Fruit fly (Drosophila melanogaster) whole organism, embryonic: ENCODE data around the gene aqz.

ENCODE experiments used
- Atf6 ChIP-seq: fragments of 200-800 bp; sonication (Bioruptor generic); IDR thresholded peaks from 2 replicates; pipeline ENCODE4 v1.3.6; 2022; ENCODE audit warnings: missing biosample characterization, missing genetic modification characterization
- B-H1 ChIP-seq: fragments of 200-800 bp; sonication (Bioruptor generic); IDR thresholded peaks from 3 replicates; pipeline ENCODE4 v1.3.6; 2022; ENCODE audit warnings: missing biosample characterization, missing genetic modification characterization
- Bteb2 ChIP-seq: fragments of 200-800 bp; sonication (Bioruptor generic); optimal IDR thresholded peaks from 2 replicates; lab custom pipeline; 2016; ENCODE audit warnings: missing biosample characterization, missing genetic modification characterization
- CG12391 ChIP-seq: fragments of 200-800 bp; sonication (Bioruptor generic); optimal IDR thresholded peaks from 3 replicates; lab custom pipeline; 2018; ENCODE audit warnings: missing biosample characterization, mild to moderate bottlenecking, missing genetic modification characterization, moderate library complexity
- CG14441 ChIP-seq: fragments of 200-800 bp; sonication (Bioruptor generic); IDR thresholded peaks from 2 replicates; pipeline ENCODE4 v1.3.6; 2022; ENCODE audit warnings: missing biosample characterization, missing genetic modification characterization
- CG1529 ChIP-seq: fragments of 200-800 bp; sonication (Bioruptor generic); optimal IDR thresholded peaks from 3 replicates; lab custom pipeline; 2018; ENCODE audit warnings: missing biosample characterization, missing genetic modification characterization
- CG17186 ChIP-seq: fragments of 200-800 bp; sonication (Bioruptor generic); optimal IDR thresholded peaks from 3 replicates; lab custom pipeline; 2017; ENCODE audit warnings: missing biosample characterization, missing genetic modification reagents, missing genetic modification characterization
- CG17912 ChIP-seq: fragments of 200-800 bp; sonication (Bioruptor generic); optimal IDR thresholded peaks from 2 replicates; lab custom pipeline; 2018; ENCODE audit warnings: missing biosample characterization, mild to moderate bottlenecking, missing genetic modification characterization
- CG18011 ChIP-seq: fragments of 200-800 bp; sonication (Bioruptor generic); optimal IDR thresholded peaks from 2 replicates; lab custom pipeline; 2017; ENCODE audit warnings: missing biosample characterization, missing genetic modification characterization, mild to moderate bottlenecking, moderate library complexity, missing genotype
- CG2202 ChIP-seq: fragments of 200-800 bp; sonication (Bioruptor generic); optimal IDR thresholded peaks from 2 replicates; lab custom pipeline; 2018; ENCODE audit warnings: missing biosample characterization, mild to moderate bottlenecking, missing genetic modification characterization
- CG2712 ChIP-seq: fragments of 200-800 bp; optimal IDR thresholded peaks from 3 replicates; lab custom pipeline; 2019; ENCODE audit warnings: missing biosample characterization, mild to moderate bottlenecking, missing genetic modification characterization, moderate library complexity
- CG3065 ChIP-seq: fragments of 200-800 bp; sonication (Bioruptor generic); optimal IDR thresholded peaks from 2 replicates; lab custom pipeline; 2016; ENCODE audit warnings: missing biosample characterization, missing genetic modification characterization
- CG33557 ChIP-seq: fragments of 200-800 bp; sonication (Bioruptor generic); optimal IDR thresholded peaks from 2 replicates; lab custom pipeline; 2019; ENCODE audit warnings: missing biosample characterization, mild to moderate bottlenecking, missing genetic modification characterization, moderate library complexity
- CG6689 ChIP-seq: fragments of 200-800 bp; sonication (Bioruptor generic); IDR thresholded peaks from 2 replicates; pipeline ENCODE4 v1.3.6; 2022; ENCODE audit warnings: missing biosample characterization, missing genetic modification characterization
- CG6854 ChIP-seq: fragments of 200-800 bp; sonication (Bioruptor generic); optimal IDR thresholded peaks from 3 replicates; lab custom pipeline; 2017; ENCODE audit warnings: missing biosample characterization, mild to moderate bottlenecking, missing genetic modification characterization
- CG7357 ChIP-seq: fragments of 200-800 bp; sonication (Bioruptor generic); IDR thresholded peaks from 3 replicates; pipeline ENCODE4 v1.3.6; 2022; ENCODE audit warnings: missing biosample characterization, missing genetic modification characterization
- D19B ChIP-seq: fragments of 200-800 bp; sonication (Bioruptor generic); optimal IDR thresholded peaks from 2 replicates; lab custom pipeline; 2017; ENCODE audit warnings: missing biosample characterization, mild to moderate bottlenecking, missing genetic modification characterization
- H15 ChIP-seq: fragments of 200-800 bp; sonication (Bioruptor generic); IDR thresholded peaks from 3 replicates; pipeline ENCODE4 v1.3.6; 2022; ENCODE audit warnings: missing biosample characterization, missing genetic modification characterization
- H2.0 ChIP-seq: fragments of 200-800 bp; sonication (Bioruptor generic); IDR thresholded peaks from 2 replicates; pipeline ENCODE4 v1.3.6; 2022; ENCODE audit warnings: missing biosample characterization, missing genetic modification characterization
- Hey ChIP-seq: fragments of 200-800 bp; sonication (Bioruptor generic); optimal IDR thresholded peaks from 3 replicates; lab custom pipeline; 2018; ENCODE audit warnings: missing biosample characterization, mild to moderate bottlenecking, missing genetic modification characterization
- MESR4 ChIP-seq: fragments of 200-800 bp; sonication (Bioruptor generic); optimal IDR thresholded peaks from 2 replicates; lab custom pipeline; 2018; ENCODE audit warnings: missing biosample characterization, mild to moderate bottlenecking, missing genetic modification characterization, moderate library complexity
- Mrtf ChIP-seq: fragments of 200-800 bp; sonication (Bioruptor generic); IDR thresholded peaks from 3 replicates; pipeline ENCODE4 v1.3.6; 2022; ENCODE audit warnings: missing biosample characterization, missing genetic modification characterization
- Opbp ChIP-seq: fragments of 200-800 bp; sonication (Bioruptor generic); IDR thresholded peaks from 3 replicates; pipeline ENCODE4 v1.3.6; 2022; ENCODE audit warnings: missing biosample characterization, missing genetic modification characterization; ENCODE audit not compliant: partially characterized antibody
- Pdp1 ChIP-seq, 2 experiments: fragments of 200-800 bp; sonication (Bioruptor generic); optimal IDR thresholded peaks; 3 replicates each; lab custom pipeline; 2016; ENCODE audit warnings: missing biosample characterization in 2 of 2, missing genetic modification characterization in 2 of 2, mild to moderate bottlenecking in 1 of 2, moderate library complexity in 1 of 2
- Usf ChIP-seq: fragments of 200-800 bp; sonication (Bioruptor generic); optimal IDR thresholded peaks from 2 replicates; lab custom pipeline; 2017; ENCODE audit warnings: missing genotype, missing biosample characterization, missing genetic modification characterization
- Xbp1 ChIP-seq: fragments of 200-800 bp; sonication (Bioruptor generic); optimal IDR thresholded peaks from 3 replicates; lab custom pipeline; 2016; ENCODE audit warnings: missing biosample characterization, mild to moderate bottlenecking, missing genetic modification characterization
- ap ChIP-seq: fragments of 200-800 bp; sonication (Bioruptor generic); IDR thresholded peaks from 2 replicates; pipeline ENCODE4 v1.3.6; 2022; ENCODE audit warnings: missing biosample characterization, missing genetic modification characterization
- bab2 ChIP-seq: fragments of 200-800 bp; sonication (Bioruptor generic); optimal IDR thresholded peaks from 2 replicates; lab custom pipeline; 2016; ENCODE audit warnings: missing biosample characterization, missing genetic modification characterization
- bsh ChIP-seq, 2 experiments: fragments of 200-800 bp; sonication (Bioruptor generic); optimal IDR thresholded peaks; 2 replicates each; lab custom pipeline; 2017 to 2018; ENCODE audit warnings: mild to moderate bottlenecking in 2 of 2, missing biosample characterization in 2 of 2, missing genetic modification characterization in 2 of 2, moderate library complexity in 1 of 2
- crc ChIP-seq: fragments of 200-800 bp; sonication (Bioruptor generic); optimal IDR thresholded peaks from 2 replicates; lab custom pipeline; 2016; ENCODE audit warnings: missing biosample characterization, missing genetic modification characterization
- dimm ChIP-seq: fragments of 200-800 bp; sonication (Bioruptor generic); IDR thresholded peaks from 2 replicates; pipeline ENCODE4 v1.3.6; 2022; ENCODE audit warnings: missing biosample characterization, missing genetic modification characterization
- eve ChIP-seq, 2 experiments: fragments of >200 bp; optimal IDR thresholded peaks; 2 replicates each; lab custom pipeline; 2017; ENCODE audit warnings: missing biosample characterization in 2 of 2, missing genetic modification characterization in 2 of 2
- eyg ChIP-seq: fragments of 200-800 bp; sonication (Bioruptor generic); optimal IDR thresholded peaks from 3 replicates; lab custom pipeline; 2016; ENCODE audit warnings: missing biosample characterization, missing genetic modification characterization
- fd102C ChIP-seq: fragments of 200-800 bp; sonication (Bioruptor generic); optimal IDR thresholded peaks from 2 replicates; lab custom pipeline; 2018; ENCODE audit warnings: missing biosample characterization, mild to moderate bottlenecking, missing genetic modification characterization, moderate library complexity
- grau ChIP-seq: fragments of 200-800 bp; optimal IDR thresholded peaks from 3 replicates; lab custom pipeline; 2019; ENCODE audit warnings: missing biosample characterization, mild to moderate bottlenecking, missing genetic modification characterization, moderate library complexity
- h ChIP-seq: fragments of >200 bp; optimal IDR thresholded peaks from 2 replicates; lab custom pipeline; 2017
- hbn ChIP-seq: fragments of 200-800 bp; sonication (Bioruptor generic); IDR thresholded peaks from 2 replicates; pipeline ENCODE4 v1.3.6; 2022; ENCODE audit warnings: missing biosample characterization, missing genetic modification characterization; ENCODE audit not compliant: partially characterized antibody
- jumu ChIP-seq: fragments of 200-800 bp; sonication (Bioruptor generic); optimal IDR thresholded peaks from 3 replicates; lab custom pipeline; 2016; ENCODE audit warnings: missing biosample characterization, missing genetic modification characterization
- nerfin-2 ChIP-seq: fragments of 200-800 bp; sonication (Bioruptor generic); IDR thresholded peaks from 2 replicates; pipeline ENCODE4 v1.3.6; 2022; ENCODE audit warnings: missing biosample characterization, missing genetic modification characterization; ENCODE audit not compliant: partially characterized antibody
- oc ChIP-seq: fragments of 200-800 bp; sonication (Bioruptor generic); optimal IDR thresholded peaks from 2 replicates; lab custom pipeline; 2018; ENCODE audit warnings: missing biosample characterization, mild to moderate bottlenecking, missing genetic modification characterization, moderate library complexity
- org-1 ChIP-seq: fragments of 200-800 bp; sonication (Bioruptor generic); optimal IDR thresholded peaks from 2 replicates; lab custom pipeline; 2017; ENCODE audit warnings: missing biosample characterization, missing genetic modification characterization
- otp ChIP-seq: fragments of 200-800 bp; sonication (Bioruptor generic); IDR thresholded peaks from 3 replicates; pipeline ENCODE4, ENCODE4 v1.3.6; 2022; ENCODE audit warnings: missing biosample characterization, missing genetic modification characterization
- pan ChIP-seq, 4 experiments: fragments of >200 bp in 3 of 4; fragments of 200-800 bp in 1 of 4; sonication (Bioruptor generic) in 1 of 4; optimal IDR thresholded peaks in 3 of 4; IDR thresholded peaks in 1 of 4; 2 replicates each; pipeline versions ENCODE4 v1.3.6 to Lab custom; 2017 to 2022; ENCODE audit warnings: missing biosample characterization in 2 of 4, missing genetic modification characterization in 2 of 4, mixed read lengths in 1 of 4
- phol ChIP-seq: fragments of 200-800 bp; sonication (Bioruptor generic); optimal IDR thresholded peaks from 3 replicates; lab custom pipeline; 2018; ENCODE audit warnings: missing biosample characterization, mild to moderate bottlenecking, missing genetic modification characterization, moderate library complexity
- shn ChIP-seq: fragments of 200-800 bp; sonication (Bioruptor generic); optimal IDR thresholded peaks from 3 replicates; lab custom pipeline; 2016; ENCODE audit warnings: missing biosample characterization, missing genetic modification characterization
- so ChIP-seq: fragments of 200-800 bp; sonication (Bioruptor generic); IDR thresholded peaks from 3 replicates; pipeline ENCODE4 v1.3.6; 2022; ENCODE audit warnings: missing biosample characterization, missing genetic modification characterization
- sug ChIP-seq: fragments of 200-800 bp; optimal IDR thresholded peaks from 2 replicates; lab custom pipeline; 2019; ENCODE audit warnings: missing biosample characterization, mild to moderate bottlenecking, missing genetic modification characterization, moderate library complexity
- trem ChIP-seq: fragments of 200-800 bp; optimal IDR thresholded peaks from 3 replicates; lab custom pipeline; 2019; ENCODE audit warnings: missing biosample characterization, mild to moderate bottlenecking, missing genetic modification characterization, moderate library complexity
- ttk ChIP-seq: fragments of 200-800 bp; sonication (Bioruptor generic); IDR thresholded peaks from 2 replicates; pipeline ENCODE4 v2.1.2; 2022; ENCODE audit warnings: missing biosample characterization, missing genetic modification characterization
- unc-4 ChIP-seq: fragments of 200-800 bp; sonication (Bioruptor generic); IDR thresholded peaks from 2 replicates; pipeline ENCODE4 v1.3.6; 2022; ENCODE audit warnings: missing biosample characterization, missing genetic modification characterization; ENCODE audit not compliant: partially characterized antibody

Gene aqz

dm6 chr3R:8801126-8801762 is 19.2 kb downstream of the aqz start, which contains the start of the genes Pif1A, Pif1B and CCT7 (continued):
- TF ChIP-seq h (no peak), Xbp1 (GFP tag; lab: Kevin White, UChicago) (peak; percentile 8), eve (GFP tag; optimal IDR thresholded peaks at IDR 0.05; lab: Kevin White, UChicago) (no peak), org-1 (no peak), CG2712 (tag; lab: Kevin White, UChicago) (peak; percentile 29), phol (tag; lab: Kevin White, UChicago) (peak; percentile 42), CG17186 (GFP tag; lab: Kevin White, UChicago) (peak; percentile 35), jumu (GFP tag; lab: Kevin White, UChicago) (no peak), otp (GFP tag; lab: Robert Waterston, UW) (no peak), MESR4 (GFP tag; lab: Kevin White, UChicago) (peak; percentile 66), CG33557 (GFP tag; lab: Kevin White, UChicago) (no peak), H15 (GFP tag; lab: Robert Waterston, UW) (no peak), CG6689 (GFP tag; lab: Robert Waterston, UW) (no peak), CG17912 (no peak), D19B (GFP tag; lab: Kevin White, UChicago) (no peak), Atf6 (GFP tag; lab: Robert Waterston, UW) (no peak), CG12391 (tag; lab: Kevin White, UChicago) (peak; percentile 40), ap (GFP tag; lab: Robert Waterston, UW) (no peak), bsh (GFP tag; optimal IDR thresholded peaks at IDR 0.05; lab: Kevin White, UChicago) (no peak), so (GFP tag; lab: Robert Waterston, UW) (no peak), Usf (GFP tag; lab: Kevin White, UChicago) (no peak), trem (tag; lab: Kevin White, UChicago) (peak; percentile 83), Mrtf (GFP tag; lab: Robert Waterston, UW) (no peak), shn (peak; percentile 10), CG3065 (GFP tag; lab: Kevin White, UChicago) (no peak), CG2202 (tag; lab: Kevin White, UChicago) (no peak), H2.0 (no peak), CG14441 (no peak), unc-4 (GFP tag; lab: Robert Waterston, UW) (peak; percentile 92), sug (no peak), eyg (GFP tag; lab: Kevin White, UChicago) (no peak), Hey (tag; lab: Kevin White, UChicago) (no peak), CG18011 (GFP tag; lab: Kevin White, UChicago) (no peak), fd102C (GFP tag; lab: Kevin White, UChicago) (no peak), hbn (GFP tag; lab: Robert Waterston, UW) (peak; percentile 95), oc (tag; lab: Kevin White, UChicago) (no peak), dimm (GFP tag; lab: Robert Waterston, UW) (no peak), bab2 (no peak), CG6854 (GFP tag; lab: Kevin White, UChicago) (no peak), Pdp1 (GFP tag; optimal IDR thresholded peaks at IDR 0.05; lab: Kevin White, UChicago) (peak in 1 of 2 experiments; percentile 29), CG1529 (GFP tag; lab: Kevin White, UChicago) (no peak), CG7357 (peak; percentile 89), ttk (GFP tag; lab: Robert Waterston, UW) (no peak), Bteb2 (GFP tag; lab: Kevin White, UChicago) (peak; percentile 43), nerfin-2 (GFP tag; lab: Robert Waterston, UW) (peak; percentile 94), crc (no peak), grau (tag; lab: Kevin White, UChicago) (no peak), B-H1 (GFP tag; lab: Robert Waterston, UW) (no peak), Opbp (GFP tag; lab: Robert Waterston, UW) (peak; percentile 83), pan (optimal IDR thresholded peaks at IDR 0.05; lab: Kevin White, UChicago) (no peak), pan (GFP tag; optimal IDR thresholded peaks at IDR 0.05 in 1 of 2, IDR thresholded peaks at IDR 0.05 in 1 of 2) (no peak)
